Worm (Caenorhabditis elegans) whole organism, L2 larva: ENCODE measurements around the gene srh-148.

ENCODE experiments used
- C34F6.9 ChIP-seq: fragments of 150-350 bp; optimal IDR thresholded peaks from 2 replicates; lab custom pipeline; 2014; ENCODE audit warnings: missing biosample characterization, missing genetic modification characterization
- F13H6.1 ChIP-seq: sonication (generic microtip); optimal IDR thresholded peaks from 2 replicates; lab custom pipeline; 2016; ENCODE audit warnings: missing genetic modification characterization, missing compliant biosample characterization
- R02D3.7 ChIP-seq: fragments of 150-350 bp; optimal IDR thresholded peaks from 2 replicates; lab custom pipeline; 2014; ENCODE audit warnings: missing biosample characterization, missing genetic modification characterization
- ZK546.5 ChIP-seq: sonication (generic microtip); optimal IDR thresholded peaks from 2 replicates; lab custom pipeline; 2017; ENCODE audit warnings: missing biosample characterization, missing genetic modification characterization
- aly-2 ChIP-seq: fragments of 150-350 bp; optimal IDR thresholded peaks from 2 replicates; lab custom pipeline; 2014; ENCODE audit warnings: missing biosample characterization, missing genetic modification characterization
- blmp-1 ChIP-seq: sonication (generic microtip); optimal IDR thresholded peaks from 2 replicates; lab custom pipeline; 2017; ENCODE audit warnings: missing genetic modification characterization, mild to moderate bottlenecking, missing compliant biosample characterization, antibody characterized with exemption, moderate library complexity; ENCODE audit not compliant: insufficient read depth
- ceh-16 ChIP-seq: fragments of 150-350 bp; optimal IDR thresholded peaks from 2 replicates; lab custom pipeline; 2014; ENCODE audit warnings: missing biosample characterization, missing genetic modification characterization
- ceh-82 ChIP-seq: fragments of 150-350 bp; optimal IDR thresholded peaks from 2 replicates; lab custom pipeline; 2014; ENCODE audit warnings: missing biosample characterization, missing genetic modification characterization
- crh-2 ChIP-seq: sonication (generic microtip); optimal IDR thresholded peaks from 2 replicates; lab custom pipeline; 2017; ENCODE audit warnings: missing biosample characterization, missing genetic modification characterization
- egl-27 ChIP-seq: sonication (generic microtip); optimal IDR thresholded peaks from 3 replicates; lab custom pipeline; 2017; ENCODE audit warnings: missing biosample characterization, missing genetic modification reagents, missing genetic modification characterization
- elt-1 ChIP-seq: fragments of 150-350 bp; optimal IDR thresholded peaks from 2 replicates; lab custom pipeline; 2014; ENCODE audit warnings: missing biosample characterization, missing genetic modification characterization
- elt-3 ChIP-seq: sonication (generic microtip); optimal IDR thresholded peaks from 2 replicates; lab custom pipeline; 2017; ENCODE audit warnings: missing biosample characterization, missing genetic modification characterization
- fos-1 ChIP-seq: fragments of 150-350 bp; optimal IDR thresholded peaks from 2 replicates; lab custom pipeline; 2014; ENCODE audit warnings: missing biosample characterization, missing genetic modification characterization
- gmeb-1 ChIP-seq: fragments of 150-350 bp; optimal IDR thresholded peaks from 2 replicates; lab custom pipeline; 2014; ENCODE audit warnings: missing biosample characterization, missing genetic modification characterization
- lin-11 ChIP-seq: fragments of 150-350 bp; sonication (generic microtip); optimal IDR thresholded peaks from 2 replicates; lab custom pipeline; 2014; ENCODE audit warnings: missing biosample characterization, missing genetic modification characterization, inconsistent platforms, mixed read lengths
- lin-13 ChIP-seq: fragments of 150-350 bp; optimal IDR thresholded peaks from 2 replicates; lab custom pipeline; 2014; ENCODE audit warnings: missing biosample characterization, missing genetic modification reagents, missing genetic modification characterization
- lin-39 ChIP-seq: fragments of 150-350 bp; optimal IDR thresholded peaks from 2 replicates; lab custom pipeline; 2014; ENCODE audit warnings: missing biosample characterization, missing genetic modification reagents, missing genetic modification characterization
- lsy-2 ChIP-seq, 2 experiments: fragments of 150-350 bp in 1 of 2; sonication (generic microtip) in 1 of 2; optimal IDR thresholded peaks; 2 replicates each; lab custom pipeline; 2014 to 2017; ENCODE audit warnings: missing biosample characterization in 2 of 2, missing genetic modification characterization in 2 of 2
- mbf-1 ChIP-seq: sonication (generic microtip); optimal IDR thresholded peaks from 2 replicates; lab custom pipeline; 2017; ENCODE audit warnings: missing biosample characterization, missing genetic modification characterization
- mdl-1 ChIP-seq, 2 experiments: fragments of 150-350 bp in 1 of 2; sonication (generic microtip) in 1 of 2; optimal IDR thresholded peaks; 2 replicates each; lab custom pipeline; 2017; ENCODE audit warnings: missing biosample characterization in 2 of 2, missing genetic modification characterization in 2 of 2
- nhr-10 ChIP-seq: sonication (generic microtip); optimal IDR thresholded peaks from 2 replicates; lab custom pipeline; 2017; ENCODE audit warnings: missing biosample characterization, missing genetic modification characterization
- nhr-11 ChIP-seq: fragments of 150-350 bp; optimal IDR thresholded peaks from 2 replicates; lab custom pipeline; 2014; ENCODE audit warnings: missing biosample characterization, missing genetic modification characterization
- nhr-129 ChIP-seq: fragments of 150-350 bp; optimal IDR thresholded peaks from 2 replicates; lab custom pipeline; 2014; ENCODE audit warnings: missing biosample characterization, missing genetic modification characterization
- nhr-21 ChIP-seq: fragments of 150-350 bp; optimal IDR thresholded peaks from 2 replicates; lab custom pipeline; 2014; ENCODE audit warnings: missing biosample characterization, missing genetic modification characterization
- nhr-23 ChIP-seq: fragments of 150-350 bp; optimal IDR thresholded peaks from 2 replicates; lab custom pipeline; 2014; ENCODE audit warnings: missing biosample characterization, missing genetic modification reagents, missing genetic modification characterization
- nhr-237 ChIP-seq: fragments of 150-350 bp; optimal IDR thresholded peaks from 2 replicates; lab custom pipeline; 2014; ENCODE audit warnings: missing biosample characterization, missing genetic modification characterization
- nhr-25 ChIP-seq: fragments of 150-350 bp; sonication (generic microtip); optimal IDR thresholded peaks from 3 replicates; lab custom pipeline; 2014; ENCODE audit warnings: missing biosample characterization, missing genetic modification characterization
- nhr-6 ChIP-seq: fragments of 150-350 bp; optimal IDR thresholded peaks from 2 replicates; lab custom pipeline; 2014; ENCODE audit warnings: missing biosample characterization, missing genetic modification characterization
- nhr-77 ChIP-seq: fragments of 150-350 bp; optimal IDR thresholded peaks from 2 replicates; lab custom pipeline; 2014; ENCODE audit warnings: missing biosample characterization, missing genetic modification characterization
- skn-1 ChIP-seq: sonication (generic microtip); optimal IDR thresholded peaks from 2 replicates; lab custom pipeline; 2017; ENCODE audit warnings: missing biosample characterization, missing genetic modification characterization
- sma-3 ChIP-seq: sonication (generic microtip); optimal IDR thresholded peaks from 2 replicates; lab custom pipeline; 2016; ENCODE audit warnings: missing genetic modification reagents, missing genetic modification characterization, missing compliant biosample characterization
- sma-9 ChIP-seq, 2 experiments: fragments of 150-350 bp in 1 of 2; sonication (generic microtip) in 1 of 2; optimal IDR thresholded peaks; 2 replicates each; lab custom pipeline; 2014 to 2016; ENCODE audit warnings: missing genetic modification characterization in 2 of 2, mild to moderate bottlenecking in 1 of 2, missing biosample characterization in 1 of 2, missing compliant biosample characterization in 1 of 2, missing genetic modification reagents in 1 of 2, moderate library complexity in 1 of 2
- unc-39 ChIP-seq: fragments of 150-350 bp; optimal IDR thresholded peaks from 2 replicates; lab custom pipeline; 2014; ENCODE audit warnings: missing biosample characterization, missing genetic modification characterization
- unc-55 ChIP-seq: fragments of 150-350 bp; sonication (generic microtip); optimal IDR thresholded peaks from 3 replicates; lab custom pipeline; 2014; ENCODE audit warnings: missing biosample characterization, missing genetic modification reagents, missing genetic modification characterization
- unc-62 ChIP-seq: fragments of 150-350 bp; optimal IDR thresholded peaks from 2 replicates; lab custom pipeline; 2014; ENCODE audit warnings: missing biosample characterization, missing genetic modification reagents, missing genetic modification characterization
- zag-1 ChIP-seq: fragments of 150-350 bp; optimal IDR thresholded peaks from 2 replicates; lab custom pipeline; 2014; ENCODE audit warnings: missing biosample characterization, missing genetic modification characterization
- ztf-1 ChIP-seq: fragments of 200-800 bp; sonication (Bioruptor generic); conservative IDR thresholded peaks from 2 replicates; pipeline ENCODE4 v1.3.6; 2022; ENCODE audit warnings: missing genetic modification characterization, missing compliant biosample characterization
- ztf-11 ChIP-seq: sonication (generic microtip); optimal IDR thresholded peaks from 2 replicates; lab custom pipeline; 2017; ENCODE audit warnings: missing biosample characterization, missing genetic modification characterization
- ztf-4 ChIP-seq: fragments of 150-350 bp; optimal IDR thresholded peaks from 2 replicates; lab custom pipeline; 2014; ENCODE audit warnings: missing biosample characterization, missing genetic modification characterization

Gene srh-148

ce11 chrV:15885967-15886366, 27.8 kb upstream of the srh-148 start, which contains the start of gene T06C12.9:
T06C12.9 (minus strand) TSS chrV:15886067.
- TF ChIP-seq ztf-4 (no peak), C34F6.9 (tag; lab: Kevin White, UChicago) (no peak), nhr-11 (tag; lab: Kevin White, UChicago) (no peak), aly-2 (tag; lab: Kevin White, UChicago) (no peak), egl-27 (tag; lab: Kevin White, UChicago) (no peak), unc-62 (GFP tag; lab: Kevin White, UChicago) (no peak), blmp-1 (tag; lab: Kevin White, UChicago) (no peak), lin-11 (no peak)
- TF ChIP-seq, all 48 proteins: peak for 0

ce11 chrV:15884698-15885097, 26.5 kb upstream of the srh-148 start, which contains the start of gene oac-42:
oac-42 (minus strand) TSS chrV:15884798.
- TF ChIP-seq ztf-1 (no peak), egl-27 (tag; lab: Kevin White, UChicago) (no peak), nhr-10 (tag; lab: Kevin White, UChicago) (no peak), lin-11 (no peak)

- TF ChIP-seq unc-55 (GFP tag; lab: Kevin White, UChicago) (peak; percentile 57), gmeb-1 (peak; percentile 25), nhr-10 (tag; lab: Kevin White, UChicago) (no peak), F13H6.1 (tag; lab: Kevin White, UChicago) (peak; percentile 57), ztf-11 (tag; lab: Kevin White, UChicago) (no peak), C34F6.9 (tag; lab: Kevin White, UChicago) (peak; percentile 73), sma-9 (GFP tag; optimal IDR thresholded peaks at IDR 0.05; lab: Kevin White, UChicago) (peak; percentile 10), sma-9 (tag; optimal IDR thresholded peaks at IDR 0.05; lab: Kevin White, UChicago) (no peak), zag-1 (tag; lab: Kevin White, UChicago) (no peak), nhr-237 (no peak), nhr-77 (no peak), nhr-129 (peak; percentile 94), elt-1 (no peak), aly-2 (tag; lab: Kevin White, UChicago) (no peak), fos-1 (tag; lab: Kevin White, UChicago) (peak; percentile 85), ceh-82 (tag; lab: Kevin White, UChicago) (no peak), unc-39 (tag; lab: Kevin White, UChicago) (no peak), R02D3.7 (no peak), lin-39 (tag; lab: Kevin White, UChicago) (no peak), mbf-1 (tag; lab: Kevin White, UChicago) (no peak), nhr-23 (no peak), lin-13 (GFP tag; lab: Kevin White, UChicago) (peak; percentile 19), ceh-16 (tag; lab: Kevin White, UChicago) (no peak), blmp-1 (tag; lab: Kevin White, UChicago) (peak; percentile 5), crh-2 (tag; lab: Kevin White, UChicago) (peak; percentile 79), lsy-2 (tag; optimal IDR thresholded peaks at IDR 0.05; lab: Kevin White, UChicago) (peak in 1 of 2 experiments; percentile 9), skn-1 (tag; lab: Kevin White, UChicago) (peak; percentile 98), nhr-25 (tag; lab: Kevin White, UChicago) (peak; percentile 47), sma-3 (GFP tag; lab: Kevin White, UChicago) (peak; percentile 54), nhr-21 (tag; lab: Kevin White, UChicago) (peak; percentile 57), ZK546.5 (tag; lab: Kevin White, UChicago) (no peak), elt-3 (tag; lab: Kevin White, UChicago) (no peak), mdl-1 (tag; optimal IDR thresholded peaks at IDR 0.05; lab: Kevin White, UChicago) (no peak), nhr-6 (tag; lab: Kevin White, UChicago) (peak; percentile 14)
Observed at ce11 chrV:15880705-15881104, 22.5 kb upstream of the srh-148 start.
